Fruit fly (Drosophila melanogaster): ENCODE measurements around the gene CG14543.

The CG14543 gene

DNA sequence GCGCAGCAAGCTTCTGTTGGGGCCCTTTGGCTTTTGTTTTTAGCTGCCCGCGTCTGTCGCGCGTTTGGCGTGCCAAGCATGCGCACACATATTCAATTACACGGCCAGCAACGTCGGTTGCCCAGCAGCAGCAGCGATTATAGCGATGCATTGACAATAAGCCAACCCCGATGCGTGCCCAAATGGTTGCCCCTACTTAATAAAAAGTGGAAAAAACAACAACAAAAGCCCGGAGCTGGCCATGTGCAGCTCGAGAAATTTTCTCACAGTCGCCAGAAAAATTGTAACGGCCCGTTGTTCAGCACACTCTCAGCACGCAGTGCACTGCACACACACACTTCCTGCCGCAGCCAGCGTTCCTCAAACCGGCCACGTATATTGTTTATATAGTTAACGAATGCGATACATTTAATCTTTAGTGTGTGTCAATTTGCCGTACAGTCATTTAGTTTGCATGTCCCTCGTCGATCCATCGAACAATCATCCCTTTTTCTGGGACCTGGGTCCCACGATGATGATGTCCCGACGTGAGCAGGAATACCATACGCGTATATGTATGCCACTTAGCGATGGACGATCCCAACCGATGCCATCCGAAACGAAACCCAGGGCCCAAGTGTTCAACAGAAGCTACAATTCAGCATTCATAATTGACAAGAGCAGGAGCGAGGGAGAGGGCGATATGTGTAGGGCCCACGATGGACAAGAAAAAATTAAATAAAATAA lies 21.6 kb upstream of the CG14543 start (continued):
- TF ChIP-seq prd (optimal IDR thresholded peaks at IDR 0.05) (no peak), prd (GFP tag; IDR thresholded peaks at IDR 0.05) (no peak), CG17186 (GFP tag; optimal IDR thresholded peaks at IDR 0.05) (no peak), sd (tag; optimal IDR thresholded peaks at IDR 0.05) (no peak), CG12104 (GFP tag; optimal IDR thresholded peaks at IDR 0.05) (no peak), Mes4 (GFP tag; optimal IDR thresholded peaks at IDR 0.05) (no peak), hbn (GFP tag; IDR thresholded peaks at IDR 0.05; ENCODE audit: partially characterized antibody) (no peak), Med (GFP tag) (peak; percentile 25), fd64A (GFP tag; optimal IDR thresholded peaks at IDR 0.05) (no peak), CG1529 (GFP tag; optimal IDR thresholded peaks at IDR 0.05) (no peak), CG17802 (tag; optimal IDR thresholded peaks at IDR 0.05) (no peak), CG12391 (tag; optimal IDR thresholded peaks at IDR 0.05) (no peak), luna (GFP tag; optimal IDR thresholded peaks at IDR 0.05) (no peak), Dbx (GFP tag; IDR thresholded peaks at IDR 0.05) (no peak), C15 (GFP tag; IDR thresholded peaks at IDR 0.05) (no peak), CG4360 (GFP tag; IDR thresholded peaks at IDR 0.05) (peak; percentile 91), disco-r (GFP tag; optimal IDR thresholded peaks at IDR 0.05) (no peak), sens (GFP tag) (no peak), otp (GFP tag; IDR thresholded peaks at IDR 0.05) (no peak), CG15514 (GFP tag; optimal IDR thresholded peaks at IDR 0.05) (no peak), NC2α (GFP tag; optimal IDR thresholded peaks at IDR 0.05) (no peak), sc (optimal IDR thresholded peaks at IDR 0.05) (no peak), sc (GFP tag; optimal IDR thresholded peaks at IDR 0.05) (peak; percentile 15), Opbp (GFP tag; IDR thresholded peaks at IDR 0.05; ENCODE audit: partially characterized antibody) (no peak), CG9817 (tag; optimal IDR thresholded peaks at IDR 0.05) (no peak), CG7556 (GFP tag; optimal IDR thresholded peaks at IDR 0.05) (no peak), dysf (GFP tag; IDR thresholded peaks at IDR 0.05) (peak; percentile 38; the same call in 1 of the 3 replicates), CG18011 (GFP tag; optimal IDR thresholded peaks at IDR 0.05) (no peak), pros (GFP tag; optimal IDR thresholded peaks at IDR 0.05) (peak; percentile 92), gem (tag; optimal IDR thresholded peaks at IDR 0.05) (no peak), insv (GFP tag; optimal IDR thresholded peaks at IDR 0.05) (peak in 1 of 2 experiments; percentile 41), CG7963 (GFP tag; IDR thresholded peaks at IDR 0.05; ENCODE audit: partially characterized antibody) (peak; percentile 40; the same call in 1 of the 3 replicates), CG34422 (GFP tag; IDR thresholded peaks at IDR 0.05) (no peak), CG1602 (GFP tag; optimal IDR thresholded peaks at IDR 0.05) (no peak), CG10565 (GFP tag; optimal IDR thresholded peaks at IDR 0.05) (no peak), pho (GFP tag; optimal IDR thresholded peaks at IDR 0.05) (no peak), CG8944 (GFP tag; optimal IDR thresholded peaks at IDR 0.05) (no peak), Pdp1 (GFP tag; optimal IDR thresholded peaks at IDR 0.05) (no peak), kay (GFP tag; optimal IDR thresholded peaks at IDR 0.05) (no peak), CG4707 (GFP tag; optimal IDR thresholded peaks at IDR 0.05) (no peak), schlank (tag; optimal IDR thresholded peaks at IDR 0.05) (no peak), CG10654 (GFP tag; optimal IDR thresholded peaks at IDR 0.05) (no peak), CG8281 (tag; optimal IDR thresholded peaks at IDR 0.05) (peak; percentile 7), CG3726 (GFP tag; IDR thresholded peaks at IDR 0.05) (no peak), Stat92E (GFP tag; optimal IDR thresholded peaks at IDR 0.05) (peak in 1 of 3 experiments; percentile 40), CG13894 (tag; optimal IDR thresholded peaks at IDR 0.05) (no peak), CG6175 (GFP tag; IDR thresholded peaks at IDR 0.05) (no peak), wek (GFP tag; optimal IDR thresholded peaks at IDR 0.05) (no peak), CG7372 (GFP tag; IDR thresholded peaks at IDR 0.05) (no peak), chinmo (GFP tag; IDR thresholded peaks at IDR 0.05; ENCODE audit: partially characterized antibody) (no peak)
